Fruit fly (Drosophila melanogaster): ENCODE results near the gene Hmgcl.

Hmgcl gene

DNA sequence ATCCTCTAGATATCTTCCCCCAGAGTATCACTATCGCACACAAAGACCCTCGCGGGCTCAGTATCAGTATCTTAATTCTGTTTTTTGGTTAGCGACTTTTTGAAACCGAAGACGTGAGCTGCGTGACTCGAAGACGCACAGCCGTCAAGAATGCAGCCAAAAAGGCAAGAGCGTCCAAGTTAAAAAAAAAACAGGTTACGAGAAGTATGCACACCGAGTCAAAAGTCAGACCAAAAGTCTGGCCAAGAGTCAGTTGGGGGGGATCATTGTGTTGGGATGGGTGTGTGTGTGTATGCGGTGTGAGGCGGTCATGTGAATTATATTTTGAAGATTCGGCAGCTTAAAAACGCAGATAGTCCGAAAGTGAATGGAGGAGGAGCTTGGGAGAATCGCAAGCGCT lies 45.3 kb downstream of the Hmgcl start:
- TF ChIP-seq Vsx2 (GFP tag; optimal IDR thresholded peaks at IDR 0.05; ENCODE audit: partially characterized antibody) (peak; percentile 38), CrebA (GFP tag; optimal IDR thresholded peaks at IDR 0.05; ENCODE audit: borderline replicate concordance) (peak; percentile 52), Dif (GFP tag; optimal IDR thresholded peaks at IDR 0.05; ENCODE audit: partially characterized antibody) (no peak)

DNA sequence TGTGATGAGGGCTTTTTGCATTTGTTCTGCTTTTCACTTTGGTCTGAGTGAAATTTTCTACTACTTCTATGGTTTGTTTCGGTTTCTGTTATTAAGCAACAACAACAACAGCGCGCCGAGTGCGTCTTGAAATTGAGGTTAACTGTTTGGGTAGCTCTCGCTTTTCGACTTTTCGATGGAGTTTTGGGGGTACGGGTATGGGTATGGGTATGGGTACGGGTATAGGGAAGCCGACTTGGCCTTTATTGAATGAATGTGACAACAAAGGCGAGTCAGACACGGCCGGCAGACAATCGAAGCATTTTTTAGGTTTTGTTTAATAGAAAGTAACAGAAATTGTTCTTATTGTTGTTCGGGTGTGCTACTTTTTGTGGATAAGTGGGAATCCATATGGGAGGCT lies 47.4 kb downstream of the Hmgcl start:
- TF ChIP-seq woc (GFP tag; optimal IDR thresholded peaks at IDR 0.05) (no peak), Vsx2 (GFP tag; optimal IDR thresholded peaks at IDR 0.05; ENCODE audit: partially characterized antibody) (no peak), foxo (GFP tag; optimal IDR thresholded peaks at IDR 0.05) (no peak), psq (GFP tag; optimal IDR thresholded peaks at IDR 0.05) (no peak), fru (GFP tag; optimal IDR thresholded peaks at IDR 0.05) (no peak), HLH106 (tag; optimal IDR thresholded peaks at IDR 0.05) (no peak), h (GFP tag; optimal IDR thresholded peaks at IDR 0.05) (no peak), Rel (GFP tag; optimal IDR thresholded peaks at IDR 0.05) (no peak), Rel (tag; optimal IDR thresholded peaks at IDR 0.05) (no peak), ey (GFP tag; optimal IDR thresholded peaks at IDR 0.05) (no peak), Abd-B (GFP tag; optimal IDR thresholded peaks at IDR 0.05) (no peak), CG32264 (GFP tag; optimal IDR thresholded peaks at IDR 0.05) (no peak), N (GFP tag; optimal IDR thresholded peaks at IDR 0.05) (no peak), sage (GFP tag; optimal IDR thresholded peaks at IDR 0.05) (no peak), Hr83 (GFP tag; optimal IDR thresholded peaks at IDR 0.05; ENCODE audit: poor library complexity, severe bottlenecking) (no peak), Dif (GFP tag; optimal IDR thresholded peaks at IDR 0.05; ENCODE audit: partially characterized antibody) (no peak)

DNA sequence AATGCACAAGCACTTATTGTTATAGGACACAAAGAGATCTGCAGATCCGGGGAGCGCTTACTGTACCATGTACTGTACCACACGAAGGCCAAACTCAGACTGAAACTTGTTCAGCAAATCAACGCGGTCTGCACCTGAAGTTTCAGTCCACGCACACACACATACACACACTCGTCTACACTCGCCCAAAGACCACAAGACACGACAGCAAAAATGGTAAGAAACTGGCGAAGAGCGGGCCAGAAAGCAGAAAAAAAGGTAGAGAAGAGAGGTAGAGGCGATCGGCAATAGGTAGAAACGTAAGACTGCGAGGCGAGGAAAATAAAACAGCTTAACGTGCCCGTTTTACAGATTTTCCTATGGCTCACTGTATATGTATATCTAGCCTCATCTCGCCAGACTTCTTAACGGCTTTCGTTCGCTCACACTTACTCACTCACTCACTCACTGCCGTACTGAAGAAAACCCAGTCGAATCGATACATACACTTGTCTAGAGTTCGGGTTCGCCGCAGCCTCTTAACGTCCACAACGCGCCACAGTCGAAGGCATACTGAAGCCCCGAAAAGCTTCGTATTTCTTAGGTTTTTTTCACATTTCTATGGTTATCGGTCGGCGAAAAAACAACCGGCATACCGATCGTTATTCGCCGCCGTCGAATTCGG lies 49.8 kb downstream of the Hmgcl start, which contains the start of gene uif:
Gene uif, minus strand, starts transcription at position 553 of the 664 bp plus-strand sequence.
- TF ChIP-seq tai (GFP tag; optimal IDR thresholded peaks at IDR 0.05): no peak
- TF ChIP-seq Vsx2 (GFP tag; optimal IDR thresholded peaks at IDR 0.05; ENCODE audit: partially characterized antibody): peak; percentile 54
- TF ChIP-seq foxo (GFP tag; optimal IDR thresholded peaks at IDR 0.05): no peak
- peak; percentile 92 for TF ChIP-seq psq (GFP tag; optimal IDR thresholded peaks at IDR 0.05)

DNA sequence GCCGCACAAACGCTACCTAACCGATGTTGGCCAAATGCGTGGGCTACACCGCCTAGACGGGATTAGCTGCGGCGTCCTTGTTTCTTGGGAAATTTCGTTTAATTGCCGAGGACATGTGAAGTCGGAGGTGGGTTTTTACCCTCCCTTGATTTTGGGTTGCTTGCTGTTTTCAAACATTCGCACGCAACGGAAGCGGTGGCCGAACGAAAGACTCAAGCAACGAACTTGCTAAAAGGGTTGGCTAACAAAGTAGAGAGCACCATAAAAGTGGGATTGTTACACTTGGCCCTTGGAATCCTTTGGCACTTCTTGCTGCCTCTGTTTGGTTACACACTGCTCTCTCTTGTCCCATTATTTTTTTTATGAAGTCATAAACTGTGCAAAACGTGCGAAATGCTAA lies 50.3 kb downstream of the Hmgcl start:
- TF ChIP-seq Rel (GFP tag; optimal IDR thresholded peaks at IDR 0.05): no peak
- TF ChIP-seq Rel (tag; optimal IDR thresholded peaks at IDR 0.05): no peak
- no peak for TF ChIP-seq dl (GFP tag; optimal IDR thresholded peaks at IDR 0.05; ENCODE audit: insufficient read depth in 1 of 2, partially characterized antibody in 2 of 2)
- no peak for TF ChIP-seq pan (optimal IDR thresholded peaks at IDR 0.05)
- no peak for TF ChIP-seq Dfd (GFP tag; optimal IDR thresholded peaks at IDR 0.05)
- no peak for TF ChIP-seq Dif (GFP tag; optimal IDR thresholded peaks at IDR 0.05; ENCODE audit: partially characterized antibody)

All from whole organism, wandering third instar larva.